Worm (Caenorhabditis elegans) whole organism, young adult: ENCODE measurements around the gene zipt-2.2.

ENCODE experiments used
- atf-7 ChIP-seq: sonication (generic microtip); optimal IDR thresholded peaks from 2 replicates; lab custom pipeline; 2017; ENCODE audit warnings: mild to moderate bottlenecking, missing genetic modification characterization, missing compliant biosample characterization
- him-1 ChIP-seq: sonication (generic microtip); optimal IDR thresholded peaks from 2 replicates; lab custom pipeline; 2016; ENCODE audit warnings: missing genotype, missing genetic modification reagents, missing genetic modification characterization, missing compliant biosample characterization

DNA sequence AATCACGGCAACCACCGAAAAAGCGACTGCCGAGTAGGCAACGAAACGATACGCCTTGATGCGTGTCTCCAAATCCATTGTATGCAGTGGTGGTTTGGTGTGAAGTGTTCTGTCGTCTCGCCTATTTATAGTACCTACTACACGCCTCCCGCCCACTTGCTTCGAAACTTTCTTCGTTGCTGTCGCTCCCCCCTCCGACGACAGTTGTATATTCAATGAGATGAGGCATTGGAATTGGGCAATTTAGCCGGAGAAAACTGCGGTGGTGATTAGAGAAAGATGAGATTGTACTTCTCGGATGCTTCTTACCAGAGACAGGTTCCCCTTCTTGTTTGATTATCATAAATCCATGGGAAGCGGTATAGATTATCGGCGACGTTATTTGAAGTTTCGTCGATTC lies 9.3 kb upstream of the zipt-2.2 start, which contains the start of gene col-34:
- TF ChIP-seq him-1 (tag; lab: Kevin White, UChicago) = no peak
- no peak for TF ChIP-seq atf-7 (tag; lab: Kevin White, UChicago)
